Worm (Caenorhabditis elegans): ENCODE data around the gene srbc-3.

- TF ChIP-seq ceh-82 (tag; optimal IDR thresholded peaks at IDR 0.05) (no peak), unc-62 (GFP tag; optimal IDR thresholded peaks at IDR 0.05) (no peak), ceh-28 (tag; optimal IDR thresholded peaks at IDR 0.05) (no peak), pha-4 (tag; optimal IDR thresholded peaks at IDR 0.05) (no peak), aly-2 (tag; optimal IDR thresholded peaks at IDR 0.05) (no peak), zag-1 (tag; optimal IDR thresholded peaks at IDR 0.05) (no peak), ztf-11 (tag; optimal IDR thresholded peaks at IDR 0.05) (no peak), nhr-237 (tag; optimal IDR thresholded peaks at IDR 0.05) (no peak), nhr-11 (tag; optimal IDR thresholded peaks at IDR 0.05) (no peak), ztf-4 (tag; optimal IDR thresholded peaks at IDR 0.05) (no peak), nhr-77 (tag; optimal IDR thresholded peaks at IDR 0.05) (no peak), lin-39 (tag; optimal IDR thresholded peaks at IDR 0.05) (no peak), fkh-10 (GFP tag; optimal IDR thresholded peaks at IDR 0.05) (no peak), tbx-2 (tag; optimal IDR thresholded peaks at IDR 0.05) (no peak)
These were observed 29.1 kb upstream of the srbc-3 start for ce11 chrV:3279138-3279537.

Data from whole organism, L3 larva.